Worm (Caenorhabditis elegans) whole organism, early embryonic: Measurements from ENCODE around the gene F13A2.2.

ENCODE experiments used
- B0310.2 ChIP-seq: sonication (generic microtip); optimal IDR thresholded peaks from 2 replicates; lab custom pipeline; 2016; ENCODE audit warnings: mild to moderate bottlenecking, missing genetic modification characterization, missing compliant biosample characterization
- F13C5.2 ChIP-seq: sonication (generic microtip); optimal IDR thresholded peaks from 2 replicates; lab custom pipeline; 2017; ENCODE audit warnings: mild to moderate bottlenecking, missing genetic modification characterization, inconsistent platforms, missing compliant biosample characterization
- aly-1 ChIP-seq: sonication (generic microtip); optimal IDR thresholded peaks from 2 replicates; lab custom pipeline; 2016; ENCODE audit warnings: missing genetic modification characterization, missing compliant biosample characterization
- ama-1 ChIP-seq: fragments of 150-350 bp; optimal IDR thresholded peaks from 2 replicates; lab custom pipeline; 2014
- flt-1 ChIP-seq: fragments of 200-800 bp; sonication (Bioruptor generic); IDR thresholded peaks from 2 replicates; pipeline ENCODE4 v1.3.6; 2022; ENCODE audit warnings: missing genetic modification characterization, missing compliant biosample characterization
- hnd-1 ChIP-seq: sonication (generic microtip); optimal IDR thresholded peaks from 2 replicates; lab custom pipeline; 2016; ENCODE audit warnings: missing genetic modification characterization, missing compliant biosample characterization
- pes-1 ChIP-seq: fragments of 200-800 bp; sonication (Bioruptor generic); IDR thresholded peaks from 2 replicates; pipeline ENCODE4 v1.3.6; 2022; ENCODE audit warnings: missing genetic modification reagents, missing genetic modification characterization, missing compliant biosample characterization
- sea-1 ChIP-seq: fragments of 200-800 bp; sonication (Bioruptor generic); conservative IDR thresholded peaks from 2 replicates; pipeline ENCODE4 v1.3.6; 2022; ENCODE audit warnings: missing genetic modification characterization, missing compliant biosample characterization

- TF ChIP-seq hnd-1 (tag; lab: Kevin White, UChicago) (no peak), sea-1 (GFP tag; lab: Robert Waterston, UW) (no peak), ama-1 (lab: Kevin White, UChicago) (no peak), aly-1 (no peak), B0310.2 (tag; lab: Kevin White, UChicago) (no peak), pes-1 (GFP tag; lab: Robert Waterston, UW) (no peak), F13C5.2 (no peak), flt-1 (GFP tag; lab: Robert Waterston, UW) (no peak)
Measured at ce11 chrV:4429576-4429975, 45.2 kb upstream of the F13A2.2 start, which contains the start of gene Y47D7A.12.
